Worm (Caenorhabditis elegans) whole organism, L1 larva: Measurements from ENCODE around the gene F34D10.9.

Source experiments
- dsc-1 ChIP-seq: sonication (generic microtip); optimal IDR thresholded peaks from 2 replicates; lab custom pipeline; 2016; ENCODE audit warnings: mild to moderate bottlenecking, missing genetic modification characterization, missing compliant biosample characterization
- efl-1 ChIP-seq, 4 experiments: fragments of 150-350 bp; optimal IDR thresholded peaks in 3 of 4; peaks in 1 of 4; 1 replicate in 1 of 4; 2 replicates in 3 of 4; lab custom pipeline; 2014; ENCODE audit warnings: missing biosample characterization in 2 of 4, missing genetic modification characterization in 2 of 4, missing genetic modification reagents in 2 of 4
- irx-1 ChIP-seq: sonication (generic microtip); optimal IDR thresholded peaks from 2 replicates; lab custom pipeline; 2016; ENCODE audit warnings: missing genetic modification characterization, missing compliant biosample characterization
- mef-2 ChIP-seq: fragments of 150-350 bp; optimal IDR thresholded peaks from 2 replicates; lab custom pipeline; 2014; ENCODE audit warnings: missing biosample characterization, missing genetic modification characterization
- mep-1 ChIP-seq: fragments of 150-350 bp; optimal IDR thresholded peaks from 2 replicates; lab custom pipeline; 2014; ENCODE audit warnings: missing biosample characterization, missing genetic modification characterization
- tbx-2 ChIP-seq: sonication (generic microtip); optimal IDR thresholded peaks from 2 replicates; lab custom pipeline; 2016; ENCODE audit warnings: missing genetic modification characterization, missing compliant biosample characterization
- unc-62 ChIP-seq: fragments of 150-350 bp; optimal IDR thresholded peaks from 2 replicates; lab custom pipeline; 2014; ENCODE audit warnings: missing biosample characterization, missing genetic modification reagents, missing genetic modification characterization
- xbp-1 ChIP-seq: sonication (generic microtip); optimal IDR thresholded peaks from 2 replicates; lab custom pipeline; 2016; ENCODE audit warnings: missing genetic modification characterization, missing compliant biosample characterization

Gene F34D10.9

ce11 chrIII:3677378-3677777 is 52.0 kb downstream of the F34D10.9 start (continued):
- TF ChIP-seq xbp-1 (tag; lab: Kevin White, UChicago), result peak; percentile 60
- TF ChIP-seq efl-1 (optimal IDR thresholded peaks at IDR 0.05; lab: Kevin White, UChicago), result peak; percentile 64
- TF ChIP-seq efl-1 (GFP tag; optimal IDR thresholded peaks at IDR 0.05 in 1 of 2; lab: Kevin White, UChicago), result peak; percentile 24 to 94
- TF ChIP-seq mep-1 (tag; lab: Kevin White, UChicago), result peak; percentile 53
- TF ChIP-seq dsc-1, result peak; percentile 71
- peak; percentile 60 for TF ChIP-seq tbx-2
- TF ChIP-seq mef-2, result peak; percentile 4
- peak; percentile 42 for TF ChIP-seq irx-1
- TF ChIP-seq unc-62 (GFP tag; lab: Kevin White, UChicago), result no peak
